Fruit fly (Drosophila melanogaster) whole organism, embryonic: ENCODE results near the gene Agxt.

Experiments
- Atf-2 ChIP-seq: fragments of 200-800 bp; sonication (Bioruptor generic); optimal IDR thresholded peaks from 2 replicates; lab custom pipeline; 2016; ENCODE audit warnings: missing biosample characterization, missing genetic modification characterization
- B-H1 ChIP-seq: fragments of 200-800 bp; sonication (Bioruptor generic); IDR thresholded peaks from 3 replicates; pipeline ENCODE4 v1.3.6; 2022; ENCODE audit warnings: missing biosample characterization, missing genetic modification characterization
- CG10321 ChIP-seq: fragments of 200-800 bp; sonication (Bioruptor generic); IDR thresholded peaks from 2 replicates; pipeline ENCODE4 v1.3.6; 2022; ENCODE audit warnings: missing biosample characterization, missing genetic modification characterization
- CG11085 ChIP-seq: fragments of 200-800 bp; sonication (Bioruptor generic); IDR thresholded peaks from 2 replicates; pipeline ENCODE4 v1.3.6; 2022; ENCODE audit warnings: missing biosample characterization, missing genetic modification characterization
- CG12391 ChIP-seq: fragments of 200-800 bp; sonication (Bioruptor generic); optimal IDR thresholded peaks from 3 replicates; lab custom pipeline; 2018; ENCODE audit warnings: missing biosample characterization, mild to moderate bottlenecking, missing genetic modification characterization, moderate library complexity
- CG13624 ChIP-seq: fragments of 200-800 bp; sonication (Bioruptor generic); optimal IDR thresholded peaks from 2 replicates; lab custom pipeline; 2016; ENCODE audit warnings: missing biosample characterization, missing genetic modification characterization
- CG14050 ChIP-seq: fragments of 200-800 bp; sonication (Bioruptor generic); IDR thresholded peaks from 3 replicates; pipeline ENCODE4 v1.3.6; 2022; ENCODE audit warnings: missing biosample characterization, missing genetic modification characterization
- CG14441 ChIP-seq: fragments of 200-800 bp; sonication (Bioruptor generic); IDR thresholded peaks from 2 replicates; pipeline ENCODE4 v1.3.6; 2022; ENCODE audit warnings: missing biosample characterization, missing genetic modification characterization
- CG14667 ChIP-seq: fragments of 200-800 bp; sonication (Bioruptor generic); IDR thresholded peaks from 2 replicates; pipeline ENCODE4 v1.3.6; 2022; ENCODE audit warnings: missing biosample characterization, missing genetic modification characterization
- CG14860 ChIP-seq: fragments of 200-800 bp; sonication (Bioruptor generic); IDR thresholded peaks from 3 replicates; pipeline ENCODE4 v1.3.6; 2022; ENCODE audit warnings: missing biosample characterization, missing genetic modification characterization; ENCODE audit not compliant: partially characterized antibody
- CG2129 ChIP-seq: fragments of 200-800 bp; sonication (Bioruptor generic); IDR thresholded peaks from 2 replicates; pipeline ENCODE4 v1.3.6; 2022; ENCODE audit warnings: missing biosample characterization, missing genetic modification characterization; ENCODE audit not compliant: partially characterized antibody
- CG2199 ChIP-seq: fragments of 200-800 bp; sonication (Bioruptor generic); IDR thresholded peaks from 3 replicates; pipeline ENCODE4 v1.3.6; 2022; ENCODE audit warnings: missing biosample characterization, missing genetic modification characterization
- CG2678 ChIP-seq: fragments of 200-800 bp; sonication (Bioruptor generic); optimal IDR thresholded peaks from 3 replicates; lab custom pipeline; 2019; ENCODE audit warnings: missing biosample characterization, mild to moderate bottlenecking, missing genetic modification characterization, moderate library complexity
- CG30431 ChIP-seq: fragments of 200-800 bp; sonication (Bioruptor generic); optimal IDR thresholded peaks from 2 replicates; lab custom pipeline; 2017; ENCODE audit warnings: missing biosample characterization, missing genetic modification characterization
- CG31224 ChIP-seq: fragments of 200-800 bp; sonication (Bioruptor generic); IDR thresholded peaks from 2 replicates; pipeline ENCODE4 v1.3.6; 2022; ENCODE audit warnings: missing biosample characterization, missing genetic modification characterization
- CG32772 ChIP-seq: fragments of 200-800 bp; sonication (Bioruptor generic); IDR thresholded peaks from 2 replicates; pipeline ENCODE4 v1.3.6; 2022; ENCODE audit warnings: missing biosample characterization, missing genetic modification characterization
- CG4617 ChIP-seq: fragments of 200-800 bp; sonication (Bioruptor generic); optimal IDR thresholded peaks from 3 replicates; lab custom pipeline; 2016; ENCODE audit warnings: missing biosample characterization, missing genetic modification characterization, borderline replicate concordance
- CG5953 ChIP-seq: fragments of 200-800 bp; sonication (Bioruptor generic); IDR thresholded peaks from 2 replicates; pipeline ENCODE4 v1.3.6; 2022; ENCODE audit warnings: missing biosample characterization, missing genetic modification characterization
- CG7372 ChIP-seq: fragments of 200-800 bp; sonication (Bioruptor generic); IDR thresholded peaks from 2 replicates; pipeline ENCODE4 v1.3.6; 2022; ENCODE audit warnings: missing biosample characterization, missing genetic modification characterization
- CG9609 ChIP-seq: fragments of 200-800 bp; sonication (Bioruptor generic); optimal IDR thresholded peaks from 3 replicates; lab custom pipeline; 2016; ENCODE audit warnings: missing biosample characterization, missing genetic modification characterization
- CG9797 ChIP-seq: fragments of 200-800 bp; sonication (Bioruptor generic); optimal IDR thresholded peaks from 3 replicates; lab custom pipeline; 2018; ENCODE audit warnings: missing biosample characterization, mild to moderate bottlenecking, missing genetic modification characterization
- Camta ChIP-seq: fragments of 200-800 bp; sonication (Bioruptor generic); optimal IDR thresholded peaks from 2 replicates; lab custom pipeline; 2016; ENCODE audit warnings: missing biosample characterization, missing genetic modification characterization
- Chrac-16 ChIP-seq: fragments of 200-800 bp; sonication (Bioruptor generic); optimal IDR thresholded peaks from 3 replicates; lab custom pipeline; 2016; ENCODE audit warnings: missing biosample characterization, missing genetic modification characterization
- D19A ChIP-seq: fragments of 200-800 bp; optimal IDR thresholded peaks from 3 replicates; lab custom pipeline; 2019; ENCODE audit warnings: missing biosample characterization, mild to moderate bottlenecking, missing genetic modification characterization, moderate library complexity
- Ets65A ChIP-seq: fragments of 200-800 bp; sonication (Bioruptor generic); peaks from one replicate; lab custom pipeline; 2016; ENCODE audit warnings: missing biosample characterization, missing genetic modification characterization
- Hey ChIP-seq: fragments of 200-800 bp; sonication (Bioruptor generic); optimal IDR thresholded peaks from 3 replicates; lab custom pipeline; 2018; ENCODE audit warnings: missing biosample characterization, mild to moderate bottlenecking, missing genetic modification characterization
- Hsf ChIP-seq: fragments of 200-800 bp; sonication (Bioruptor generic); optimal IDR thresholded peaks from 3 replicates; lab custom pipeline; 2016; ENCODE audit warnings: missing biosample characterization, missing genetic modification characterization
- Jarid2 ChIP-seq: fragments of 200-800 bp; sonication (Bioruptor generic); optimal IDR thresholded peaks from 3 replicates; lab custom pipeline; 2017; ENCODE audit warnings: mild to moderate bottlenecking, missing biosample characterization, missing genetic modification reagents, missing genetic modification characterization
- Lim3 ChIP-seq: fragments of 200-800 bp; sonication (Bioruptor generic); IDR thresholded peaks from 2 replicates; pipeline ENCODE4 v1.3.6; 2022; ENCODE audit warnings: missing biosample characterization, missing genetic modification characterization
- MTF-1 ChIP-seq: fragments of 200-800 bp; sonication (Bioruptor generic); optimal IDR thresholded peaks from 2 replicates; lab custom pipeline; 2018; ENCODE audit warnings: missing biosample characterization, mild to moderate bottlenecking, missing genetic modification characterization, borderline replicate concordance
- Neu2 ChIP-seq: fragments of 200-800 bp; sonication (Bioruptor generic); optimal IDR thresholded peaks from 3 replicates; lab custom pipeline; 2016; ENCODE audit warnings: missing biosample characterization, missing genetic modification characterization, borderline replicate concordance
- Rx ChIP-seq: fragments of 200-800 bp; sonication (Bioruptor generic); IDR thresholded peaks from 2 replicates; pipeline ENCODE4 v1.3.6; 2022; ENCODE audit warnings: missing biosample characterization, missing genetic modification characterization
- Scr ChIP-seq: fragments of 200-800 bp; sonication (Bioruptor generic); IDR thresholded peaks from 2 replicates; pipeline ENCODE4 v1.3.6; 2022; ENCODE audit warnings: missing biosample characterization, missing genetic modification characterization; ENCODE audit not compliant: partially characterized antibody
- Six4 ChIP-seq: fragments of 200-800 bp; sonication (Bioruptor generic); optimal IDR thresholded peaks from 2 replicates; lab custom pipeline; 2016; ENCODE audit warnings: missing biosample characterization, missing genetic modification characterization
- ab ChIP-seq: fragments of 200-800 bp; sonication (Bioruptor generic); optimal IDR thresholded peaks from 2 replicates; lab custom pipeline; 2016; ENCODE audit warnings: missing biosample characterization, missing genetic modification characterization
- ap ChIP-seq: fragments of 200-800 bp; sonication (Bioruptor generic); IDR thresholded peaks from 2 replicates; pipeline ENCODE4 v1.3.6; 2022; ENCODE audit warnings: missing biosample characterization, missing genetic modification characterization
- exex ChIP-seq: fragments of 200-800 bp; sonication (Bioruptor generic); optimal IDR thresholded peaks from 4 replicates; lab custom pipeline; 2018; ENCODE audit warnings: missing biosample characterization, mild to moderate bottlenecking, missing genetic modification characterization, moderate library complexity
- fru ChIP-seq: fragments of >200 bp; optimal IDR thresholded peaks from 2 replicates; lab custom pipeline; 2017
- gce ChIP-seq: fragments of 200-800 bp; sonication (Bioruptor generic); IDR thresholded peaks from 3 replicates; pipeline ENCODE4 v1.3.6; 2022; ENCODE audit warnings: missing biosample characterization, missing genetic modification characterization
- hbn ChIP-seq: fragments of 200-800 bp; sonication (Bioruptor generic); IDR thresholded peaks from 2 replicates; pipeline ENCODE4 v1.3.6; 2022; ENCODE audit warnings: missing biosample characterization, missing genetic modification characterization; ENCODE audit not compliant: partially characterized antibody
- jing ChIP-seq: fragments of 200-800 bp; sonication (Bioruptor generic); optimal IDR thresholded peaks from 2 replicates; lab custom pipeline; 2018; ENCODE audit warnings: missing biosample characterization, mild to moderate bottlenecking, missing genetic modification characterization
- kah ChIP-seq: fragments of 200-800 bp; sonication (Bioruptor generic); optimal IDR thresholded peaks from 2 replicates; lab custom pipeline; 2018; ENCODE audit warnings: missing biosample characterization, mild to moderate bottlenecking, missing genetic modification characterization
- lilli ChIP-seq: fragments of 200-800 bp; sonication (Bioruptor generic); optimal IDR thresholded peaks from 3 replicates; lab custom pipeline; 2016; ENCODE audit warnings: missing biosample characterization, missing genetic modification characterization
- org-1 ChIP-seq: fragments of 200-800 bp; sonication (Bioruptor generic); optimal IDR thresholded peaks from 2 replicates; lab custom pipeline; 2017; ENCODE audit warnings: missing biosample characterization, missing genetic modification characterization
- peb ChIP-seq: fragments of 200-800 bp; sonication (Bioruptor generic); IDR thresholded peaks from 2 replicates; pipeline ENCODE4 v1.3.6; 2022; ENCODE audit warnings: missing biosample characterization, missing genetic modification characterization
- prd ChIP-seq, 3 experiments: fragments of >200 bp in 2 of 3; fragments of 200-800 bp in 1 of 3; sonication (Bioruptor generic) in 1 of 3; optimal IDR thresholded peaks in 2 of 3; IDR thresholded peaks in 1 of 3; 2 replicates in 2 of 3; 3 replicates in 1 of 3; pipeline versions ENCODE4 v1.3.6 to Lab custom; 2017 to 2022; ENCODE audit warnings: missing biosample characterization in 1 of 3, missing genetic modification characterization in 1 of 3
- rib ChIP-seq: fragments of 200-800 bp; sonication (Bioruptor generic); IDR thresholded peaks from 2 replicates; pipeline ENCODE4 v1.3.6; 2022; ENCODE audit warnings: missing biosample characterization, missing genetic modification characterization
- run ChIP-seq: fragments of 200-800 bp; sonication (Bioruptor generic); optimal IDR thresholded peaks from 3 replicates; lab custom pipeline; 2018; ENCODE audit warnings: missing biosample characterization, mild to moderate bottlenecking, missing genetic modification characterization
- slou ChIP-seq: fragments of 200-800 bp; sonication (Bioruptor generic); optimal IDR thresholded peaks from 3 replicates; lab custom pipeline; 2016; ENCODE audit warnings: missing biosample characterization, missing genetic modification characterization
- stwl ChIP-seq: fragments of 200-800 bp; sonication (Bioruptor generic); optimal IDR thresholded peaks from 3 replicates; lab custom pipeline; 2018; ENCODE audit warnings: missing biosample characterization, mild to moderate bottlenecking, missing genetic modification characterization, moderate library complexity
- wor ChIP-seq: fragments of 200-800 bp; sonication (Bioruptor generic); IDR thresholded peaks from 2 replicates; pipeline ENCODE4 v1.3.6; 2022; ENCODE audit warnings: missing biosample characterization, missing genetic modification characterization
- z ChIP-seq: fragments of 200-800 bp; sonication (Bioruptor generic); IDR thresholded peaks from 3 replicates; pipeline ENCODE4 v1.3.6; 2022; ENCODE audit warnings: missing biosample characterization, missing genetic modification characterization

The Agxt gene

DNA sequence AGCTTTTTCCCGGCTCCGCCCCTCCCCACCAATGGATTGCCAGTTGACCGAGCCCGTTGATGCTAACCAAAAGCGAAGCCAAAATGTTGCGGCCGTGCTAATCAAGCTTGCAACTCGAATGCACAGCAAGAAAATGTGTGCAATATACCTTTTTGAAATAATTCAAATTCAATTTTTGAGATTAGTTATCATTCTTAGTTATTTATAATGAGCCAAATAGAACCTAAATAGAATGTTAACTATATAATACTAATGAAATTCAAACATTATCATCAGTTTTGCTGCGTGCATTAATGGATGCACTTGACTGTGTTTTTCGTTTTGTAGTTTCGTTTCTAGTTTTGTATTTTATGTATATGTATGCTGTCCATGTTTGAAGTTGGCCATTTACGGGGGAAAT is 13.6 kb downstream of the Agxt start (continued):
- TF ChIP-seq prd (optimal IDR thresholded peaks at IDR 0.05; lab: Kevin White, UChicago), result no peak
- TF ChIP-seq prd (GFP tag; IDR thresholded peaks at IDR 0.05; lab: Robert Waterston, UW), result peak; percentile 58; the same call in 2 of the 3 replicates
- no peak for TF ChIP-seq Lim3 (GFP tag; lab: Robert Waterston, UW)
- no peak for TF ChIP-seq CG30431 (GFP tag; lab: Kevin White, UChicago)
- TF ChIP-seq kah (GFP tag; lab: Kevin White, UChicago), result peak; percentile 2
- no peak for TF ChIP-seq Scr (GFP tag; lab: Robert Waterston, UW)
- TF ChIP-seq gce (GFP tag; lab: Robert Waterston, UW), result no peak
- peak; percentile 48 for TF ChIP-seq CG2678 (tag; lab: Kevin White, UChicago)
- peak; percentile 51 for TF ChIP-seq CG12391 (tag; lab: Kevin White, UChicago)
- TF ChIP-seq D19A (tag; lab: Kevin White, UChicago), result peak; percentile 11
- no peak for TF ChIP-seq Ets65A
- no peak for TF ChIP-seq lilli (GFP tag; lab: Kevin White, UChicago)
- no peak for TF ChIP-seq CG14667 (GFP tag; lab: Robert Waterston, UW)
- TF ChIP-seq rib (GFP tag; lab: Robert Waterston, UW), result no peak
- TF ChIP-seq CG14441 (GFP tag; lab: Robert Waterston, UW), result peak; percentile 63
- no peak for TF ChIP-seq CG9609 (GFP tag; lab: Kevin White, UChicago)
- no peak for TF ChIP-seq CG31224 (GFP tag; lab: Robert Waterston, UW)
- TF ChIP-seq Rx (GFP tag; lab: Robert Waterston, UW), result 0 out of 2 replicates have a peak, but pooled peaks have one; percentile 9
- no peak for TF ChIP-seq CG9797 (GFP tag; lab: Kevin White, UChicago)
- peak; percentile 12 for TF ChIP-seq Hsf
- TF ChIP-seq hbn (GFP tag; lab: Robert Waterston, UW), result no peak
- TF ChIP-seq B-H1, result no peak
- TF ChIP-seq Hey (tag; lab: Kevin White, UChicago), result no peak
- TF ChIP-seq CG5953, result 0 out of 2 replicates have a peak, but pooled peaks have one; percentile 17
- no peak for TF ChIP-seq jing (GFP tag; lab: Kevin White, UChicago)
- no peak for TF ChIP-seq exex (tag; lab: Kevin White, UChicago)
- no peak for TF ChIP-seq Atf-2 (GFP tag; lab: Kevin White, UChicago)
- no peak for TF ChIP-seq stwl
- no peak for TF ChIP-seq Neu2 (GFP tag; lab: Kevin White, UChicago)
- TF ChIP-seq z (GFP tag; lab: Robert Waterston, UW), result no peak
- no peak for TF ChIP-seq slou (GFP tag; lab: Kevin White, UChicago)
- no peak for TF ChIP-seq CG7372 (GFP tag; lab: Robert Waterston, UW)
- TF ChIP-seq CG4617, result no peak
- peak; percentile 11 for TF ChIP-seq org-1 (GFP tag; lab: Kevin White, UChicago)
- TF ChIP-seq peb (GFP tag; lab: Robert Waterston, UW), result peak; percentile 29; the same call in 1 of the 2 replicates
- no peak for TF ChIP-seq MTF-1 (GFP tag; lab: Kevin White, UChicago)
- no peak for TF ChIP-seq ab (GFP tag; lab: Kevin White, UChicago)
- TF ChIP-seq Chrac-16 (GFP tag; lab: Kevin White, UChicago), result peak; percentile 8
- no peak for TF ChIP-seq CG13624
- TF ChIP-seq fru, result no peak
- no peak for TF ChIP-seq Jarid2 (GFP tag; lab: Kevin White, UChicago)
- no peak for TF ChIP-seq CG11085 (GFP tag; lab: Robert Waterston, UW)
- TF ChIP-seq CG2129 (GFP tag; lab: Robert Waterston, UW), result no peak
- TF ChIP-seq run, result peak; percentile 36
- no peak for TF ChIP-seq CG14860
- TF ChIP-seq ap (GFP tag; lab: Robert Waterston, UW), result peak; percentile 24; the same call in 1 of the 2 replicates
- TF ChIP-seq CG10321 (GFP tag; lab: Robert Waterston, UW), result no peak
- peak; percentile 40; the same call in 2 of the 3 replicates for TF ChIP-seq CG14050 (GFP tag; lab: Robert Waterston, UW)
- no peak for TF ChIP-seq Six4 (GFP tag; lab: Kevin White, UChicago)
- TF ChIP-seq CG2199 (GFP tag; lab: Robert Waterston, UW), result no peak
- TF ChIP-seq wor (GFP tag; lab: Robert Waterston, UW), result 0 out of 2 replicates have a peak, but pooled peaks have one; percentile 48
- TF ChIP-seq Camta (GFP tag; lab: Kevin White, UChicago), result no peak
- peak; percentile 55 for TF ChIP-seq CG32772 (GFP tag; lab: Robert Waterston, UW)
